Fruit fly (Drosophila melanogaster) whole organism, embryonic: ENCODE data around the gene Tfb5.
A peak's percentile ranks its signal among the peaks of the same experiment; 100 is the strongest.

Experiments
- CG10267 ChIP-seq: fragments of 200-800 bp; sonication (Bioruptor generic); optimal IDR thresholded peaks from 2 replicates; lab custom pipeline; 2018; ENCODE audit warnings: missing biosample characterization, mild to moderate bottlenecking, missing genetic modification characterization, moderate library complexity
- CG10431 ChIP-seq: fragments of 200-800 bp; sonication (Bioruptor generic); optimal IDR thresholded peaks from 3 replicates; lab custom pipeline; 2018; ENCODE audit warnings: missing biosample characterization, mild to moderate bottlenecking, missing genetic modification characterization
- CG11456 ChIP-seq: fragments of 200-800 bp; sonication (Bioruptor generic); IDR thresholded peaks from 3 replicates; pipeline ENCODE4 v1.3.6; 2022; ENCODE audit warnings: missing biosample characterization, missing genetic modification characterization
- CG11504 ChIP-seq: fragments of 200-800 bp; sonication (Bioruptor generic); optimal IDR thresholded peaks from 3 replicates; lab custom pipeline; 2019; ENCODE audit warnings: missing biosample characterization, mild to moderate bottlenecking, missing genetic modification characterization, moderate library complexity
- CG11695 ChIP-seq: fragments of 200-800 bp; sonication (Bioruptor generic); IDR thresholded peaks from 3 replicates; pipeline ENCODE4 v1.3.6; 2022; ENCODE audit warnings: missing biosample characterization, missing genetic modification characterization
- CG12071 ChIP-seq: fragments of 200-800 bp; sonication (Bioruptor generic); optimal IDR thresholded peaks from 3 replicates; lab custom pipeline; 2018; ENCODE audit warnings: missing biosample characterization, mild to moderate bottlenecking, missing genetic modification characterization
- CG12942 ChIP-seq: fragments of 200-800 bp; sonication (Bioruptor generic); optimal IDR thresholded peaks from 3 replicates; lab custom pipeline; 2016; ENCODE audit warnings: missing biosample characterization, missing genetic modification characterization
- CG14965 ChIP-seq: fragments of 200-800 bp; sonication (Bioruptor generic); optimal IDR thresholded peaks from 2 replicates; lab custom pipeline; 2016; ENCODE audit warnings: missing biosample characterization, missing genetic modification characterization, borderline replicate concordance
- CG16813 ChIP-seq: fragments of 200-800 bp; sonication (Bioruptor generic); IDR thresholded peaks from 3 replicates; pipeline ENCODE4 v1.3.6; 2022; ENCODE audit warnings: missing biosample characterization, missing genetic modification characterization; ENCODE audit not compliant: partially characterized antibody
- CG17186 ChIP-seq: fragments of 200-800 bp; sonication (Bioruptor generic); optimal IDR thresholded peaks from 3 replicates; lab custom pipeline; 2017; ENCODE audit warnings: missing biosample characterization, missing genetic modification reagents, missing genetic modification characterization
- CG18476 ChIP-seq: fragments of 200-800 bp; sonication (Bioruptor generic); optimal IDR thresholded peaks from 2 replicates; lab custom pipeline; 2016; ENCODE audit warnings: missing biosample characterization, mild to moderate bottlenecking, missing genetic modification characterization
- CG2712 ChIP-seq: fragments of 200-800 bp; optimal IDR thresholded peaks from 3 replicates; lab custom pipeline; 2019; ENCODE audit warnings: missing biosample characterization, mild to moderate bottlenecking, missing genetic modification characterization, moderate library complexity
- CG31365 ChIP-seq: fragments of 200-800 bp; sonication (Bioruptor generic); optimal IDR thresholded peaks from 2 replicates; lab custom pipeline; 2018; ENCODE audit warnings: missing biosample characterization, mild to moderate bottlenecking, missing genetic modification characterization
- CG3407 ChIP-seq: fragments of 200-800 bp; sonication (Bioruptor generic); optimal IDR thresholded peaks from 2 replicates; lab custom pipeline; 2018; ENCODE audit warnings: missing biosample characterization, mild to moderate bottlenecking, missing genetic modification characterization
- CG4820 ChIP-seq: fragments of 200-800 bp; sonication (Bioruptor generic); optimal IDR thresholded peaks from 3 replicates; lab custom pipeline; 2016; ENCODE audit warnings: missing biosample characterization, missing genetic modification characterization
- CG4854 ChIP-seq: fragments of 200-800 bp; sonication (Bioruptor generic); optimal IDR thresholded peaks from 2 replicates; lab custom pipeline; 2016; ENCODE audit warnings: missing biosample characterization, missing genetic modification characterization, inconsistent platforms
- CG5953 ChIP-seq: fragments of 200-800 bp; sonication (Bioruptor generic); IDR thresholded peaks from 2 replicates; pipeline ENCODE4 v1.3.6; 2022; ENCODE audit warnings: missing biosample characterization, missing genetic modification characterization
- CG7271 ChIP-seq: fragments of 200-800 bp; sonication (Bioruptor generic); optimal IDR thresholded peaks from 2 replicates; lab custom pipeline; 2018; ENCODE audit warnings: missing biosample characterization, mild to moderate bottlenecking, missing genetic modification characterization, moderate library complexity
- CG7987 ChIP-seq: fragments of 200-800 bp; sonication (Bioruptor generic); optimal IDR thresholded peaks from 2 replicates; lab custom pipeline; 2018; ENCODE audit warnings: missing biosample characterization, mild to moderate bottlenecking, missing genetic modification characterization, moderate library complexity
- CG8478 ChIP-seq: fragments of >200 bp; optimal IDR thresholded peaks from 2 replicates; lab custom pipeline; 2018
- CHES-1-like ChIP-seq: fragments of 200-800 bp; sonication (Bioruptor generic); optimal IDR thresholded peaks from 2 replicates; lab custom pipeline; 2016; ENCODE audit warnings: missing biosample characterization, missing genetic modification characterization
- D ChIP-seq, 2 experiments: fragments of 200-800 bp in 1 of 2; fragments of >200 bp in 1 of 2; sonication (Bioruptor generic) in 1 of 2; optimal IDR thresholded peaks; 2 replicates in 1 of 2; 3 replicates in 1 of 2; lab custom pipeline; 2017; ENCODE audit warnings: mild to moderate bottlenecking in 1 of 2, missing biosample characterization in 1 of 2, missing genetic modification characterization in 1 of 2, missing genetic modification reagents in 1 of 2
- Dip2 ChIP-seq: fragments of 200-800 bp; sonication (Bioruptor generic); IDR thresholded peaks from 2 replicates; pipeline ENCODE4 v1.3.6; 2022; ENCODE audit warnings: missing biosample characterization, missing genetic modification characterization
- Doc3 ChIP-seq: fragments of 200-800 bp; sonication (Bioruptor generic); IDR thresholded peaks from 3 replicates; pipeline ENCODE4 v1.3.6; 2022; ENCODE audit warnings: missing biosample characterization, missing genetic modification characterization; ENCODE audit not compliant: partially characterized antibody
- Eip74EF ChIP-seq, 2 experiments: fragments of 200-800 bp in 1 of 2; fragments of >200 bp in 1 of 2; sonication (Bioruptor generic) in 1 of 2; optimal IDR thresholded peaks; 2 replicates each; lab custom pipeline; 2017 to 2019; ENCODE audit warnings: missing biosample characterization in 2 of 2, missing genetic modification characterization in 2 of 2, mild to moderate bottlenecking in 1 of 2, moderate library complexity in 1 of 2
- Ets65A ChIP-seq: fragments of 200-800 bp; sonication (Bioruptor generic); peaks from one replicate; lab custom pipeline; 2016; ENCODE audit warnings: missing biosample characterization, missing genetic modification characterization
- MBD-R2 ChIP-seq: fragments of 200-800 bp; sonication (Bioruptor generic); IDR thresholded peaks from 2 replicates; pipeline ENCODE4 v1.3.6; 2022; ENCODE audit warnings: missing biosample characterization, missing genetic modification characterization
- Max ChIP-seq: fragments of 200-800 bp; sonication (Bioruptor generic); optimal IDR thresholded peaks from 2 replicates; lab custom pipeline; 2016; ENCODE audit warnings: missing biosample characterization, mild to moderate bottlenecking, missing genetic modification characterization
- NC2α ChIP-seq: fragments of 200-800 bp; sonication (Bioruptor generic); optimal IDR thresholded peaks from 2 replicates; lab custom pipeline; 2016; ENCODE audit warnings: missing biosample characterization, missing genetic modification characterization
- Oaz ChIP-seq: fragments of 200-800 bp; sonication (Bioruptor generic); IDR thresholded peaks from 2 replicates; pipeline ENCODE4 v1.3.6; 2022; ENCODE audit warnings: missing biosample characterization, missing genetic modification characterization
- Sin3A ChIP-seq: fragments of >200 bp; optimal IDR thresholded peaks from 2 replicates; lab custom pipeline; 2018
- Ssrp ChIP-seq: fragments of 200-800 bp; sonication (Bioruptor generic); optimal IDR thresholded peaks from 2 replicates; lab custom pipeline; 2018; ENCODE audit warnings: missing biosample characterization, mild to moderate bottlenecking, missing genetic modification characterization, moderate library complexity
- Taf1 ChIP-seq: fragments of 200-800 bp; sonication (Bioruptor generic); IDR thresholded peaks from 2 replicates; pipeline ENCODE4 v1.3.6; 2022; ENCODE audit warnings: missing biosample characterization, missing genetic modification characterization
- amos ChIP-seq: fragments of 200-800 bp; sonication (Bioruptor generic); IDR thresholded peaks from 2 replicates; pipeline ENCODE4 v1.3.6; 2022; ENCODE audit warnings: missing biosample characterization, missing genetic modification characterization; ENCODE audit not compliant: partially characterized antibody
- chif ChIP-seq, 2 experiments: fragments of 200-800 bp; sonication (Bioruptor generic); optimal IDR thresholded peaks; 3 replicates each; lab custom pipeline; 2016; ENCODE audit warnings: missing biosample characterization in 2 of 2, missing genetic modification characterization in 2 of 2
- chm ChIP-seq: fragments of 200-800 bp; sonication (Bioruptor generic); IDR thresholded peaks from 2 replicates; pipeline ENCODE4 v1.3.6; 2022; ENCODE audit warnings: missing biosample characterization, missing genetic modification characterization
- gcm2 ChIP-seq: fragments of 200-800 bp; sonication (Bioruptor generic); optimal IDR thresholded peaks from 2 replicates; lab custom pipeline; 2016; ENCODE audit warnings: missing biosample characterization, missing genetic modification characterization
- gfzf ChIP-seq: fragments of 200-800 bp; sonication (Bioruptor generic); optimal IDR thresholded peaks from 2 replicates; lab custom pipeline; 2016; ENCODE audit warnings: missing biosample characterization, mild to moderate bottlenecking, missing genetic modification characterization, moderate library complexity
- gt ChIP-seq: fragments of 200-800 bp; sonication (Bioruptor generic); IDR thresholded peaks from 2 replicates; pipeline ENCODE4 v1.3.6; 2022; ENCODE audit warnings: missing biosample characterization, missing genetic modification characterization
- kay ChIP-seq: fragments of 200-800 bp; sonication (Bioruptor generic); optimal IDR thresholded peaks from 2 replicates; lab custom pipeline; 2016; ENCODE audit warnings: missing biosample characterization, missing genetic modification characterization
- mam ChIP-seq: fragments of 200-800 bp; sonication (Bioruptor generic); optimal IDR thresholded peaks from 3 replicates; lab custom pipeline; 2016; ENCODE audit warnings: missing biosample characterization, missing genetic modification characterization
- prd ChIP-seq, 3 experiments: fragments of >200 bp in 2 of 3; fragments of 200-800 bp in 1 of 3; sonication (Bioruptor generic) in 1 of 3; optimal IDR thresholded peaks in 2 of 3; IDR thresholded peaks in 1 of 3; 2 replicates in 2 of 3; 3 replicates in 1 of 3; pipeline versions ENCODE4 v1.3.6 to Lab custom; 2017 to 2022; ENCODE audit warnings: missing biosample characterization in 1 of 3, missing genetic modification characterization in 1 of 3
- ranshi ChIP-seq: fragments of 200-800 bp; sonication (Bioruptor generic); IDR thresholded peaks from 2 replicates; pipeline ENCODE4 v1.3.6; 2022; ENCODE audit warnings: missing biosample characterization, missing genetic modification characterization
- sima ChIP-seq: fragments of 200-800 bp; sonication (Bioruptor generic); optimal IDR thresholded peaks from 2 replicates; lab custom pipeline; 2016; ENCODE audit warnings: missing biosample characterization, missing genetic modification characterization
- sisA ChIP-seq: fragments of 200-800 bp; sonication (Bioruptor generic); IDR thresholded peaks from 2 replicates; pipeline ENCODE4 v1.3.6; 2022; ENCODE audit warnings: missing biosample characterization, missing genetic modification characterization
- slou ChIP-seq: fragments of 200-800 bp; sonication (Bioruptor generic); optimal IDR thresholded peaks from 3 replicates; lab custom pipeline; 2016; ENCODE audit warnings: missing biosample characterization, missing genetic modification characterization
- sqz ChIP-seq: fragments of 200-800 bp; sonication (Bioruptor generic); optimal IDR thresholded peaks from 3 replicates; lab custom pipeline; 2018; ENCODE audit warnings: missing biosample characterization, mild to moderate bottlenecking, missing genetic modification characterization
- zen2 ChIP-seq: fragments of 200-800 bp; sonication (Bioruptor generic); IDR thresholded peaks from 3 replicates; pipeline ENCODE4 v1.3.6; 2022; ENCODE audit warnings: missing biosample characterization, missing genetic modification characterization; ENCODE audit not compliant: partially characterized antibody

Tfb5 gene

DNA sequence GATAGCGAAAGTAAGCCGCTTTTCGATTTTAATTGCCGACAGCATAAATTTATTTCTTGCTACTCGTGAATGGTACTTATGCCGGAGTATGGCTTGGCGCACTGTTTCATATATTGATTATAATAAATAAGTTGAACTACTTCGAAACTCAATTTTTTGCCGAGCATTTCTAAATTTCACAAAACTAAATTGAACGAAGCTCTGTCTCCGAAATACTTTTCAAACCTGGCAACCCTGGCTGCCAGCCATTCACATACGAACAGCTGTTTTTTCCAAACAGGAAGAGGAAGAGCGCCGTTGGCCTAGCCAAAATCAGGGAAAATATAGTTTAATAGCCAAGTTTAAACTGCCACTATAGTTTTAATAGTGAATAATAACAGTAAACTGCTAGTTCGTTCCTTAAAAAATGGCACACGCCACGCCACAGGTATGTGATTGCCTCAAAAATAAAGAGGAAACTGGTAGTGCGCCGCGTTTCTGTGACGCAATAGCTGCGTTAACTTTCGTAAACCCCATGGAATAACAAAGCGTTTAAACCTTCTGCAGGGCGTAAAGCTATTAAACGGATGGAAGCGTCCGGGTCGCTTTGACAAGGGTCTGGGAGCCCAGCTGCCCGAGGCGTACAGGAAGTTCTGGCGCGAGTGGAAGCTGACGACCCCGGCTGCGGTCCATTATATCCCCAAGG, 36.8 kb downstream of the Tfb5 start, which contains the start of gene mRpL28 (continued):
- no peak for TF ChIP-seq CG3407 (GFP tag; lab: Kevin White, UChicago)
- TF ChIP-seq CG7987 (GFP tag; lab: Kevin White, UChicago) = no peak
- no peak for TF ChIP-seq CG12942 (GFP tag; lab: Kevin White, UChicago)
- no peak for TF ChIP-seq CG14965 (GFP tag; lab: Kevin White, UChicago)
- peak; percentile 29 for TF ChIP-seq CG10267 (tag; lab: Kevin White, UChicago)
- no peak for TF ChIP-seq CG8478 (lab: Kevin White, UChicago)
- TF ChIP-seq CG12071 (GFP tag; lab: Kevin White, UChicago) = no peak
- TF ChIP-seq prd (optimal IDR thresholded peaks at IDR 0.05; lab: Kevin White, UChicago) = no peak
- 0 out of 3 replicates have a peak, but pooled peaks have one; percentile 26 for TF ChIP-seq prd (GFP tag; IDR thresholded peaks at IDR 0.05; lab: Robert Waterston, UW)
- no peak for TF ChIP-seq gcm2 (GFP tag; lab: Kevin White, UChicago)
- TF ChIP-seq zen2 = no peak; the same call in 2 of the 3 replicates
- peak; percentile 20; the same call in 1 of the 3 replicates for TF ChIP-seq CG16813
- no peak for TF ChIP-seq CG4854 (GFP tag; lab: Kevin White, UChicago)
- TF ChIP-seq ranshi = no peak
- peak; percentile 27 for TF ChIP-seq CHES-1-like (GFP tag; lab: Kevin White, UChicago)
- TF ChIP-seq amos (GFP tag; lab: Robert Waterston, UW) = peak; percentile 28; the same call in 1 of the 2 replicates
- TF ChIP-seq mam = no peak
- no peak for TF ChIP-seq CG18476 (GFP tag; lab: Kevin White, UChicago)
- TF ChIP-seq sqz (GFP tag; lab: Kevin White, UChicago) = no peak
- TF ChIP-seq Taf1 (GFP tag; lab: Robert Waterston, UW) = no peak
- no peak for TF ChIP-seq Ssrp (tag; lab: Kevin White, UChicago)
- no peak for TF ChIP-seq Dip2 (GFP tag; lab: Robert Waterston, UW)

DNA sequence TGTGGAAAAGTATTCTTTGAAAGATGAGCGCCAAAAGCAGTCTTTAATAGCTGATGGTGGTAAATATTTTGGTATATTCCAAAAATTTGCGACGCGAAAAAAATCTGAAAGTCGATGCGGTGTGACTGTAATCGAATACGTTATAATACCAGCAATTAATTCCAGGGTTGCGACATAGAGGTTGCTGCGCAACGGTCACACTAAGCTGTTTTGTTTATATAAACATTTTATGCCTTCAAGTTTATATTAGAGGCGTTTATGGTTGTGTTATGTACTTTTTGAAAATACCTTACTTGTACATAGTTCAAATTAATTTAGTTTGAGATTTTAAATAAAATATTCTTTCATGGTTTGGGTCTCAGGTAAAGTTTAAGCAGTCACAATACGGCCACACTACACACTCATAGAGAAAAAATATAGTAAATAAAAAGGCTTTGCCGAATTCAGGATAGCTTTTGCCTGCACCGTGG, 39.3 kb downstream of the Tfb5 start, which contains the start of gene CG14043:
TSS of gene CG14043 (plus strand) at position 374 of the 470 bp plus-strand sequence.
- TF ChIP-seq slou (GFP tag; lab: Kevin White, UChicago) (peak; percentile 61), Eip74EF (GFP tag; optimal IDR thresholded peaks at IDR 0.05; lab: Kevin White, UChicago) (no peak), CG5953 (GFP tag; lab: Robert Waterston, UW) (no peak), chm (no peak), sima (no peak), MBD-R2 (GFP tag; lab: Robert Waterston, UW) (peak; percentile 69), sisA (GFP tag; lab: Robert Waterston, UW) (no peak), Max (GFP tag; lab: Kevin White, UChicago) (peak; percentile 21), chif (GFP tag; optimal IDR thresholded peaks at IDR 0.05; lab: Kevin White, UChicago) (peak in 1 of 2 experiments; percentile 33), Doc3 (no peak), CG11695 (GFP tag; lab: Robert Waterston, UW) (no peak), NC2α (no peak), kay (GFP tag; lab: Kevin White, UChicago) (no peak), CG11456 (GFP tag; lab: Robert Waterston, UW) (no peak), Oaz (GFP tag; lab: Robert Waterston, UW) (no peak), CG10431 (GFP tag; lab: Kevin White, UChicago) (no peak), CG7271 (no peak), gfzf (GFP tag; lab: Kevin White, UChicago) (peak; percentile 98), D (optimal IDR thresholded peaks at IDR 0.05; lab: Kevin White, UChicago) (no peak), D (GFP tag; optimal IDR thresholded peaks at IDR 0.05; lab: Kevin White, UChicago) (no peak), CG31365 (tag; lab: Kevin White, UChicago) (no peak), Sin3A (lab: Kevin White, UChicago) (peak; percentile 85), CG17186 (GFP tag; lab: Kevin White, UChicago) (peak; percentile 62), CG11504 (no peak), gcm2 (GFP tag; lab: Kevin White, UChicago) (no peak), CG4820 (no peak), CG2712 (tag; lab: Kevin White, UChicago) (peak; percentile 69), Ets65A (GFP tag; lab: Kevin White, UChicago) (peak; percentile 61), CG4854 (GFP tag; lab: Kevin White, UChicago) (no peak), gt (GFP tag; lab: Robert Waterston, UW) (no peak)
